Worm (Caenorhabditis elegans): ENCODE data around the gene npr-25.

npr-25 gene

DNA sequence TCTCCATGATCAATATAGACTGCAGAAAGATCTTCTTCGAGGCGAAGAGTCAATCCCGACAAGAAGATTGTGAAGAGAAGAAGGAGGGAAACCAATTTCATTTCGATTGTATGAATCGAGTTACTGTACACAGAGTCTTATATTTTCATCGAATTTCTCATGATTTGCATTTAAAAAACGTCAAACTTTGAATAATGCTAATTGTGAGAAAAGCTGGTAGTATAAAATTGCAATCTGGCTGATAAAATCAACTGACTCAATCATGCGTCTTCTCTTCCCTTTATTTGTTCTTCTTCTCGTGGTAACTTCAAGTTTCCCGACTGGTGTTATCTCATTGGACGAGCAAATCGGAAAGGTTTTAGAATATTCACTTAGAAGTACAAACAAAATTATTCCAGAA lies 37.6 kb upstream of the npr-25 start, which contains the start of the genes K03B8.11 and K03B8.14 (continued):
- no peak for TF ChIP-seq ceh-58 (GFP tag; IDR thresholded peaks at IDR 0.05)
- no peak for TF ChIP-seq madf-6 (GFP tag; IDR thresholded peaks at IDR 0.05)
- TF ChIP-seq rec-8 (tag; optimal IDR thresholded peaks at IDR 0.05) = no peak
- no peak for TF ChIP-seq nhr-90 (tag; optimal IDR thresholded peaks at IDR 0.05)

ce11 chrV:11389776-11390175 lies 37.0 kb upstream of the npr-25 start, which contains the start of gene col-155:
Gene col-155 (minus strand): TSS chrV:11389876.
- no peak for TF ChIP-seq nfyb-1 (GFP tag; IDR thresholded peaks at IDR 0.05)
- TF ChIP-seq ceh-40 (GFP tag; IDR thresholded peaks at IDR 0.05) = no peak
- no peak for TF ChIP-seq lag-1 (GFP tag; IDR thresholded peaks at IDR 0.05)
- no peak for TF ChIP-seq nhr-179 (tag; optimal IDR thresholded peaks at IDR 0.05)
- TF ChIP-seq attf-3 (GFP tag; conservative IDR thresholded peaks at IDR 0.05) = no peak
- no peak for TF ChIP-seq snpc-1.1 (tag; optimal IDR thresholded peaks at IDR 0.05; ENCODE audit: insufficient read depth)
- TF ChIP-seq attf-6 (GFP tag; IDR thresholded peaks at IDR 0.05) = no peak
- no peak for TF ChIP-seq mel-28 (tag; optimal IDR thresholded peaks at IDR 0.05; ENCODE audit: borderline replicate concordance)
- TF ChIP-seq lir-1 (GFP tag; conservative IDR thresholded peaks at IDR 0.05) = no peak
- no peak for TF ChIP-seq lsy-27 (tag; optimal IDR thresholded peaks at IDR 0.05; ENCODE audit: borderline replicate concordance, insufficient read depth)
- no peak for TF ChIP-seq egrh-3 (GFP tag; IDR thresholded peaks at IDR 0.05)

- no peak for TF ChIP-seq F55B11.4 (tag; optimal IDR thresholded peaks at IDR 0.05; ENCODE audit: borderline replicate concordance, insufficient read depth)
- no peak for TF ChIP-seq Y95B8A.8 (GFP tag; IDR thresholded peaks at IDR 0.05)
- TF ChIP-seq akir-1 (GFP tag; optimal IDR thresholded peaks at IDR 0.05) = no peak
- TF ChIP-seq rpc-1 (optimal IDR thresholded peaks at IDR 0.05) = no peak
- no peak for TF ChIP-seq rpc-1 (tag; optimal IDR thresholded peaks at IDR 0.05)
- no peak for TF ChIP-seq die-1 (tag; optimal IDR thresholded peaks at IDR 0.05)
- TF ChIP-seq cebp-1 (GFP tag; IDR thresholded peaks at IDR 0.05) = no peak
- no peak for TF ChIP-seq cebp-1 (tag; optimal IDR thresholded peaks at IDR 0.05)
- TF ChIP-seq C17E4.6 (GFP tag; IDR thresholded peaks at IDR 0.05) = no peak
- TF ChIP-seq ztf-3 (GFP tag; optimal IDR thresholded peaks at IDR 0.05) = no peak
- no peak for TF ChIP-seq repo-1 (tag; optimal IDR thresholded peaks at IDR 0.05)
- no peak for TF ChIP-seq tbp1 (GFP tag; optimal IDR thresholded peaks at IDR 0.05)
- TF ChIP-seq athp-1 (tag; optimal IDR thresholded peaks at IDR 0.05) = no peak
These were observed 33.6 kb upstream of the npr-25 start, which contains the start of gene F55C10.4 for ce11 chrV:11386428-11386827. Gene F55C10.4 (plus strand): TSS chrV:11386728.

DNA sequence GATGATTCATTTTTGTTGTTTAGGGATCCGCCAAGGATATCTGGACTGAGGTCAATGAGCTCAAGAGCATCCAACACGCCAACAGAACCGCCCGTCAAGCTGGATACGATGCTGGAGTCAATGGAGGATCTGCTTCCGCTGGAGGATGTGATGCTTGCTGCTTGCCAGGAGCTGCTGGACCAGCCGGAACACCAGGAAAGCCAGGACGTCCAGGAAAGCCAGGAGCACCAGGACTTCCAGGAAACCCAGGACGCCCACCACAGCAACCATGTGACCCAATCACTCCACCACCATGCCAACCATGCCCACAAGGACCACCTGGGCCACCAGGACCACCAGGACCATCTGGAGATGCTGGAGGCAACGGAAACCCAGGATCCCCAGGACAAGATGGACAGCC lies 32.8 kb upstream of the npr-25 start:
- TF ChIP-seq egrh-3 (GFP tag; IDR thresholded peaks at IDR 0.05) = peak; percentile 66; the same call in 1 of the 2 replicates

- no peak for TF ChIP-seq C06A6.2 (GFP tag; conservative IDR thresholded peaks at IDR 0.05)
- no peak for TF ChIP-seq hlh-26 (GFP tag; conservative IDR thresholded peaks at IDR 0.05)
- no peak for TF ChIP-seq egl-18 (GFP tag; IDR thresholded peaks at IDR 0.05)
- no peak for TF ChIP-seq ceh-40 (GFP tag; IDR thresholded peaks at IDR 0.05)
- no peak for TF ChIP-seq ceh-58 (GFP tag; IDR thresholded peaks at IDR 0.05)
These were observed 32.3 kb upstream of the npr-25 start, which contains the start of gene col-154 for ce11 chrV:11385060-11385459. Gene col-154 (plus strand): TSS chrV:11385360.

DNA sequence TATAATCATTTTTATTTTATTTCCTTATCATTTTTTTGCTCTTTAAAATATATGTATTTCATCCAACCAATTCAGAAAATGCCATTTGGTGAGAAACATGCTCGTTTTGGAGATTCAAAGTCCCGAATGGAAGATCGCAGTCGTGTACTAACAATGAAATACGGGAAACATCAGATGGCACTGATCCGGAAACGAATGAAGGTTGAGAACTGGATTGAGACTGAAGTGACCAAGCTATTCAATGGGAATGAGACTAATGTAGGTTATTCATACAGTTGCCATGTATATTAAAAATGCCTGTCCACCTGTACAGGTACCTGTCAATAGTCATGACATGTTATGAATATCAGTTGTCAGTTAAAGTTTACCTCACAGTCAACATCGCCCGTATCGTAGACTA lies 30.2 kb upstream of the npr-25 start, which contains the start of gene F55C10.5:
TSS of gene F55C10.5 (plus strand) at position 74 of the 400 bp plus-strand sequence.
- TF ChIP-seq let-526 (GFP tag; IDR thresholded peaks at IDR 0.05) (no peak), egrh-3 (GFP tag; IDR thresholded peaks at IDR 0.05) (no peak), sptf-2 (GFP tag; optimal IDR thresholded peaks at IDR 0.05) (no peak), sea-2 (GFP tag; IDR thresholded peaks at IDR 0.05) (no peak), hsf-1 (GFP tag; IDR thresholded peaks at IDR 0.05) (no peak), unc-62 (GFP tag; optimal IDR thresholded peaks at IDR 0.05) (no peak), D2030.7 (GFP tag; IDR thresholded peaks at IDR 0.05) (no peak), ceh-79 (tag; optimal IDR thresholded peaks at IDR 0.05) (no peak), nhr-179 (tag; optimal IDR thresholded peaks at IDR 0.05) (no peak), C17E4.6 (GFP tag; IDR thresholded peaks at IDR 0.05) (no peak), madf-6 (GFP tag; IDR thresholded peaks at IDR 0.05) (no peak), ztf-22 (GFP tag; optimal IDR thresholded peaks at IDR 0.05) (no peak), nhr-90 (tag; optimal IDR thresholded peaks at IDR 0.05) (no peak), xnd-1 (tag; optimal IDR thresholded peaks at IDR 0.05) (no peak)

Measured in whole organism, young adult.